Worm (Caenorhabditis elegans) whole organism, L1 larva: ENCODE measurements around the gene F28C1.3.

Experiments used
- C16A3.4 ChIP-seq: fragments of 150-350 bp; optimal IDR thresholded peaks from 2 replicates; lab custom pipeline; 2014; ENCODE audit warnings: missing biosample characterization, missing genetic modification characterization
- C34B4.2 ChIP-seq: sonication (generic microtip); optimal IDR thresholded peaks from 2 replicates; lab custom pipeline; 2017; ENCODE audit warnings: mild to moderate bottlenecking, missing genetic modification characterization, missing compliant biosample characterization
- alr-1 ChIP-seq: fragments of 200-800 bp; sonication (Bioruptor generic); optimal IDR thresholded peaks from 2 replicates; lab custom pipeline; 2018; ENCODE audit warnings: borderline replicate concordance, mild to moderate bottlenecking, missing genetic modification characterization, missing compliant biosample characterization
- aly-2 ChIP-seq: fragments of 150-350 bp; optimal IDR thresholded peaks from 2 replicates; lab custom pipeline; 2014; ENCODE audit warnings: missing biosample characterization, missing genetic modification characterization
- ama-1 ChIP-seq: fragments of 150-350 bp; optimal IDR thresholded peaks from 2 replicates; lab custom pipeline; 2014
- blmp-1 ChIP-seq: fragments of 150-350 bp; optimal IDR thresholded peaks from 2 replicates; lab custom pipeline; 2014; ENCODE audit warnings: missing biosample characterization, missing genetic modification characterization
- ceh-63 ChIP-seq: fragments of 200-800 bp; sonication (Bioruptor generic); optimal IDR thresholded peaks from 2 replicates; lab custom pipeline; 2018; ENCODE audit warnings: mild to moderate bottlenecking, missing genetic modification characterization, missing compliant biosample characterization
- ceh-8 ChIP-seq: fragments of 200-800 bp; sonication (Bioruptor generic); optimal IDR thresholded peaks from 2 replicates; lab custom pipeline; 2018; ENCODE audit warnings: mild to moderate bottlenecking, missing genetic modification characterization, moderate library complexity, missing compliant biosample characterization
- ceh-82 ChIP-seq, 3 experiments: fragments of 150-350 bp in 1 of 3; sonication (generic microtip) in 2 of 3; optimal IDR thresholded peaks; 2 replicates each; lab custom pipeline; 2014 to 2017; ENCODE audit warnings: missing biosample characterization in 3 of 3, missing genetic modification characterization in 3 of 3
- dpl-1 ChIP-seq, 3 experiments: fragments of 150-350 bp in 2 of 3; sonication (generic microtip) in 1 of 3; optimal IDR thresholded peaks; 2 replicates each; lab custom pipeline; 2014 to 2017; ENCODE audit warnings: missing biosample characterization in 3 of 3, missing genetic modification characterization in 3 of 3, missing genetic modification reagents in 3 of 3
- efl-1 ChIP-seq, 4 experiments: fragments of 150-350 bp; optimal IDR thresholded peaks in 3 of 4; peaks in 1 of 4; 1 replicate in 1 of 4; 2 replicates in 3 of 4; lab custom pipeline; 2014; ENCODE audit warnings: missing biosample characterization in 2 of 4, missing genetic modification characterization in 2 of 4, missing genetic modification reagents in 2 of 4
- egl-13 ChIP-seq: sonication (generic microtip); optimal IDR thresholded peaks from 2 replicates; lab custom pipeline; 2016; ENCODE audit warnings: missing genotype, missing genetic modification reagents, missing genetic modification characterization, missing compliant biosample characterization
- egl-27 ChIP-seq, 2 experiments: fragments of 150-350 bp in 1 of 2; sonication (generic microtip); optimal IDR thresholded peaks; 3 replicates each; lab custom pipeline; 2017 to 2018; ENCODE audit warnings: missing biosample characterization in 2 of 2, missing genetic modification characterization in 2 of 2, missing genetic modification reagents in 2 of 2
- elt-3 ChIP-seq, 6 experiments: fragments of 150-350 bp in 1 of 6; sonication (generic microtip); optimal IDR thresholded peaks; 2 replicates each; lab custom pipeline; 2017 to 2018; ENCODE audit warnings: missing biosample characterization in 6 of 6, missing genetic modification characterization in 6 of 6, inconsistent platforms in 1 of 6
- ets-5 ChIP-seq: fragments of 200-800 bp; sonication (Bioruptor generic); IDR thresholded peaks from 2 replicates; pipeline ENCODE4 v1.3.6; 2022; ENCODE audit warnings: missing genetic modification characterization, missing compliant biosample characterization
- fkh-10 ChIP-seq: sonication (generic microtip); optimal IDR thresholded peaks from 2 replicates; lab custom pipeline; 2017; ENCODE audit warnings: missing biosample characterization, missing genetic modification reagents, missing genetic modification characterization
- fos-1 ChIP-seq: fragments of 150-350 bp; optimal IDR thresholded peaks from 2 replicates; lab custom pipeline; 2014; ENCODE audit warnings: missing biosample characterization, missing genetic modification characterization
- jun-1 ChIP-seq: fragments of 150-350 bp; optimal IDR thresholded peaks from 2 replicates; lab custom pipeline; 2014; ENCODE audit warnings: missing biosample characterization, missing genetic modification reagents, missing genetic modification characterization
- lin-14 ChIP-seq: fragments of 200-800 bp; sonication (Bioruptor generic); optimal IDR thresholded peaks from 2 replicates; lab custom pipeline; 2018; ENCODE audit warnings: mild to moderate bottlenecking, missing genetic modification characterization, moderate library complexity, missing compliant biosample characterization
- lin-15B ChIP-seq: fragments of 150-350 bp; sonication (generic microtip); optimal IDR thresholded peaks from 3 replicates; lab custom pipeline; 2014; ENCODE audit warnings: missing biosample characterization, missing genetic modification characterization
- lin-35 ChIP-seq, 2 experiments: fragments of 150-350 bp; optimal IDR thresholded peaks; 2 replicates each; lab custom pipeline; 2014; ENCODE audit warnings: missing biosample characterization in 2 of 2, missing genetic modification characterization in 2 of 2, missing genetic modification reagents in 2 of 2
- lir-3 ChIP-seq: sonication (generic microtip); optimal IDR thresholded peaks from 2 replicates; lab custom pipeline; 2016; ENCODE audit warnings: mild to moderate bottlenecking, missing genetic modification characterization, moderate library complexity, missing compliant biosample characterization; ENCODE audit not compliant: poor library complexity
- lsy-2 ChIP-seq, 2 experiments: fragments of 150-350 bp; optimal IDR thresholded peaks; 2 replicates each; lab custom pipeline; 2014; ENCODE audit warnings: missing biosample characterization in 2 of 2, missing genetic modification characterization in 2 of 2
- mep-1 ChIP-seq: fragments of 150-350 bp; optimal IDR thresholded peaks from 2 replicates; lab custom pipeline; 2014; ENCODE audit warnings: missing biosample characterization, missing genetic modification characterization
- nhr-19 ChIP-seq: fragments of 200-800 bp; sonication (Bioruptor generic); conservative IDR thresholded peaks from 2 replicates; pipeline ENCODE4 v1.3.6; 2022; ENCODE audit warnings: missing genetic modification characterization, missing compliant biosample characterization
- nhr-20 ChIP-seq: sonication (generic microtip); optimal IDR thresholded peaks from 2 replicates; lab custom pipeline; 2016; ENCODE audit warnings: mild to moderate bottlenecking, missing genetic modification characterization, missing compliant biosample characterization
- nhr-237 ChIP-seq: fragments of 150-350 bp; optimal IDR thresholded peaks from 2 replicates; lab custom pipeline; 2014; ENCODE audit warnings: missing biosample characterization, missing genetic modification characterization
- nhr-28 ChIP-seq: fragments of 150-350 bp; optimal IDR thresholded peaks from 2 replicates; lab custom pipeline; 2014; ENCODE audit warnings: missing biosample characterization, missing genetic modification characterization
- nhr-71 ChIP-seq: sonication (generic microtip); optimal IDR thresholded peaks from 2 replicates; lab custom pipeline; 2016; ENCODE audit warnings: mild to moderate bottlenecking, missing genetic modification characterization, moderate library complexity, missing compliant biosample characterization
- nhr-76 ChIP-seq: sonication (generic microtip); optimal IDR thresholded peaks from 2 replicates; lab custom pipeline; 2017; ENCODE audit warnings: missing biosample characterization, missing genetic modification characterization
- nhr-77 ChIP-seq: fragments of 150-350 bp; optimal IDR thresholded peaks from 2 replicates; lab custom pipeline; 2014; ENCODE audit warnings: missing biosample characterization, missing genetic modification characterization
- nhr-84 ChIP-seq: sonication (generic microtip); optimal IDR thresholded peaks from 2 replicates; lab custom pipeline; 2017; ENCODE audit warnings: missing biosample characterization, missing genetic modification characterization
- snpc-4 ChIP-seq: fragments of 150-350 bp; optimal IDR thresholded peaks from 2 replicates; lab custom pipeline; 2014; ENCODE audit warnings: missing biosample characterization, missing genetic modification characterization
- sptf-1 ChIP-seq: fragments of 150-350 bp; optimal IDR thresholded peaks from 2 replicates; lab custom pipeline; 2014; ENCODE audit warnings: missing biosample characterization, missing genetic modification characterization
- ztf-11 ChIP-seq, 2 experiments: sonication (generic microtip); optimal IDR thresholded peaks; 2 replicates each; lab custom pipeline; 2016 to 2017; ENCODE audit warnings: missing genetic modification characterization in 2 of 2, missing biosample characterization in 1 of 2, missing compliant biosample characterization in 1 of 2
- ztf-4 ChIP-seq: fragments of 150-350 bp; optimal IDR thresholded peaks from 2 replicates; lab custom pipeline; 2014; ENCODE audit warnings: missing biosample characterization, missing genetic modification characterization

F28C1.3 gene

DNA sequence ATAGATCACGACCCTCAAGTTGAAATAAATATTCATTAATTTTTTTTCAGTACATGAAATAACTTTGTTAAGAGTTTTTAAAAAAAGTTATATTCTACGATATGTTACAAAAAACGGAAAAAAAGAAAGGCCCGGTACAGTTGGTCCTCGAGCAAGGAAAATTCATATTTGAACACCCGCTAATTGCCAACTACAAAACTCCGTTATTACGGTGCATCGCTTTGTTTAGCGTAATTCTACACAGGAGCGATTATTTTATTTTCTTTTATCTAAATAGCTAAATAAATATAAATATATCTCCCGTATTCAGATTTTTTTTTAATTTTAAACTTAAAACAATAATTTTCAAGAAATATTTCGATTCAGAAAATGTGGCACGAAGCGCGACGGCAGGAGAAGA is 18.0 kb upstream of the F28C1.3 start, which contains the start of gene F28C1.1 (continued):
- TF ChIP-seq lsy-2 (tag; optimal IDR thresholded peaks at IDR 0.05; lab: Kevin White, UChicago) (peak in 1 of 2 experiments; percentile 70), sptf-1 (tag; lab: Kevin White, UChicago) (no peak), ceh-63 (GFP tag; lab: Kevin White, UChicago) (no peak), mep-1 (tag; lab: Kevin White, UChicago) (no peak), nhr-28 (tag; lab: Kevin White, UChicago) (no peak), efl-1 (optimal IDR thresholded peaks at IDR 0.05; lab: Kevin White, UChicago) (peak; percentile 60 to 90), efl-1 (GFP tag; optimal IDR thresholded peaks at IDR 0.05 in 1 of 2; lab: Kevin White, UChicago) (peak; percentile 92 to 99), C16A3.4 (tag; lab: Kevin White, UChicago) (peak; percentile 43), egl-27 (tag; optimal IDR thresholded peaks at IDR 0.05; lab: Kevin White, UChicago) (no peak), egl-13 (tag; lab: Kevin White, UChicago) (no peak), ztf-4 (no peak), ztf-11 (tag; optimal IDR thresholded peaks at IDR 0.05; lab: Kevin White, UChicago) (no peak)

DNA sequence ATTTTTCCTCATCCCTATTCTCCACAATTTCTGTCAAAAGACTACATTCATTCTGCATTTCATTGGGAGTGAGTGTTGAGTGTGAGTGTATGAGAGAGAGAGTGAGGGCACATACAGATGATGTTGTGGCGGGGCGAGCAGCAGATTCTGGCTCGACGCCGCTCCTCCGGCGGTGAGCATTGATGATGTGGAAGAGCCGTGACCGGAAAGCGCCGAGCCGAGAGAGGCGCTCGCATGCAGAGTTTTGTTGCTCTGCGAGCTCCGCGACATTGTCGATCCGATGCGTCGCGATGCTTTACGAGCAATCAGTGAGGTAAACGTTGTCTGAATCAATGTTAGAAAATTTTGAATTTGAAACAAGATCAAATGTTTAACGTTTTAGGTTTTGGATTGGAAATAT is 12.8 kb upstream of the F28C1.3 start:
- TF ChIP-seq ztf-11 (tag; optimal IDR thresholded peaks at IDR 0.05; lab: Kevin White, UChicago), result no peak
- TF ChIP-seq sptf-1 (tag; lab: Kevin White, UChicago), result no peak
- peak in 1 of 3 experiments; percentile 19 for TF ChIP-seq ceh-82 (tag; optimal IDR thresholded peaks at IDR 0.05; lab: Kevin White, UChicago)
- peak in 1 of 3 experiments; percentile 0 for TF ChIP-seq dpl-1 (GFP tag; optimal IDR thresholded peaks at IDR 0.05; lab: Kevin White, UChicago)
- peak; percentile 45 for TF ChIP-seq lin-14 (GFP tag; lab: Kevin White, UChicago)
- TF ChIP-seq alr-1 (tag; lab: Kevin White, UChicago), result no peak
- TF ChIP-seq fkh-10 (GFP tag; lab: Kevin White, UChicago), result peak; percentile 3
- no peak for TF ChIP-seq nhr-20 (tag; lab: Kevin White, UChicago)
- TF ChIP-seq ets-5, result no peak
- TF ChIP-seq C34B4.2 (tag; lab: Kevin White, UChicago), result no peak
- TF ChIP-seq nhr-77 (tag; lab: Kevin White, UChicago), result no peak
- TF ChIP-seq ceh-8 (GFP tag; lab: Kevin White, UChicago), result no peak
- no peak for TF ChIP-seq nhr-76 (tag; lab: Kevin White, UChicago)
- TF ChIP-seq fos-1 (tag; lab: Kevin White, UChicago), result no peak

DNA sequence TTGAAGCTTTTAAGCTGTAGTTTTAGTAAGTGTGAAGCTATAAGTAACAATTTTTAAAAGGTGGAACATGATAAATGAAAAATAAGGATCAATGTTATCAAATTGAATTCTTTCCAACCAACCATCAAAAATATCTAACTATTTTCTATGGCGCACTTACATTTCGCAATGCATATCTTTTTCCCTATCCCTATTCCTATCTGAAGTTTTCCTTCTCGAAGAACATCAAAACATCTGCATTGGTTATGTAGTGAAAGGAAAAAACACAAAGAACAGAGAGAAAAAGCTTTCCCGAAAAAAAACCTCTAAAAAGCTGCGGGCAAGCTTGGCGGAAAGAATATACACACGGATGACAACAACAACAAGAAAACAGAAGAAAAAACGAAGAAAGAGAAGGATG is 7.9 kb upstream of the F28C1.3 start:
- TF ChIP-seq snpc-4 (tag; lab: Kevin White, UChicago) (no peak), lir-3 (tag; lab: Kevin White, UChicago) (no peak), elt-3 (tag; optimal IDR thresholded peaks at IDR 0.05; lab: Kevin White, UChicago) (no peak), aly-2 (tag; lab: Kevin White, UChicago) (no peak), nhr-84 (no peak), efl-1 (optimal IDR thresholded peaks at IDR 0.05; lab: Kevin White, UChicago) (no peak), efl-1 (GFP tag; optimal IDR thresholded peaks at IDR 0.05 in 1 of 2; lab: Kevin White, UChicago) (peak in 1 of 2 experiments; percentile 37)

DNA sequence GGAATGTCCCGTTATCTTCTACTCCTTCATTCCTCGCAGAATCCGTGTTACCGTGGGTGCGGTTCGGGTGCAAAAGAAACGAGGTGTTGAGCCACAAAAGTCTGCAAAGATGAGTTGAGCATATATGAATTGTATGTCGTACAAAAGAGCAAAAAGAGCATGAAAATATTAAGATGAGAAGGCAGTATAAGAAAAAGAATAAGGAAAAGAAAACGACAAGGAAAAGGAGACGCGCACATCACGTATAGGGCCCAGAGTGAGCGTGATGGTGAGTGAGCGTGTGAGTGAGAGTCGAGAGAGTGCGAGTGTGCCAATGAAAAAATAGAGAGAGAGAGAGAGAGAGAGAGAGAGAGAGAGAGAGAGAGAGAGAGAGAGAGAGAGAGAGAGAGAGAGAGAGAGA is 5.6 kb upstream of the F28C1.3 start, which contains the start of gene egl-10:
Gene egl-10 (minus strand): TSS at position 101 of the 400 bp plus-strand sequence.
- TF ChIP-seq nhr-77 (tag; lab: Kevin White, UChicago), result no peak
- peak in 1 of 2 experiments; percentile 4 for TF ChIP-seq lin-35 (GFP tag; optimal IDR thresholded peaks at IDR 0.05; lab: Kevin White, UChicago)
- TF ChIP-seq ceh-63 (GFP tag; lab: Kevin White, UChicago), result no peak
- TF ChIP-seq ztf-4, result no peak
- TF ChIP-seq nhr-71 (tag; lab: Kevin White, UChicago), result no peak
- no peak for TF ChIP-seq ama-1 (lab: Kevin White, UChicago)
- TF ChIP-seq nhr-237 (tag; lab: Kevin White, UChicago), result no peak
- peak; percentile 19 to 29 for TF ChIP-seq efl-1 (optimal IDR thresholded peaks at IDR 0.05; lab: Kevin White, UChicago)
- TF ChIP-seq efl-1 (GFP tag; optimal IDR thresholded peaks at IDR 0.05 in 1 of 2; lab: Kevin White, UChicago), result peak in 1 of 2 experiments; percentile 65
- peak; percentile 6 for TF ChIP-seq lin-14 (GFP tag; lab: Kevin White, UChicago)
- no peak for TF ChIP-seq nhr-19
- no peak for TF ChIP-seq lin-15B (tag; lab: Kevin White, UChicago)
- TF ChIP-seq egl-13 (tag; lab: Kevin White, UChicago), result no peak
- TF ChIP-seq lsy-2 (tag; optimal IDR thresholded peaks at IDR 0.05; lab: Kevin White, UChicago), result peak in 1 of 2 experiments; percentile 10
- no peak for TF ChIP-seq blmp-1 (tag; lab: Kevin White, UChicago)
- TF ChIP-seq jun-1 (tag; lab: Kevin White, UChicago), result no peak
